Fruit fly (Drosophila melanogaster) whole organism, pupa: ENCODE measurements around the gene fray.
A peak's percentile ranks its signal among the peaks of the same experiment; 100 is the strongest.

Source experiments
- CG10348 ChIP-seq: fragments of 200-800 bp; sonication (Bioruptor generic); IDR thresholded peaks from 2 replicates; pipeline ENCODE4 v1.3.6; 2022; ENCODE audit warnings: missing biosample characterization, missing genetic modification characterization
- CG12605 ChIP-seq: fragments of 200-800 bp; sonication (Bioruptor generic); IDR thresholded peaks from 2 replicates; pipeline ENCODE4 v1.3.6; 2022; ENCODE audit warnings: missing biosample characterization, missing genetic modification characterization
- CG13204 ChIP-seq: fragments of 200-800 bp; sonication (Bioruptor generic); optimal IDR thresholded peaks from 2 replicates; lab custom pipeline; 2018; ENCODE audit warnings: missing biosample characterization, mild to moderate bottlenecking, missing genetic modification characterization, moderate library complexity
- CG14655 ChIP-seq: fragments of 200-800 bp; sonication (Bioruptor generic); optimal IDR thresholded peaks from 3 replicates; lab custom pipeline; 2017; ENCODE audit warnings: mild to moderate bottlenecking, missing biosample characterization, missing genetic modification reagents, missing genetic modification characterization
- CG15710 ChIP-seq: fragments of 200-800 bp; sonication (Bioruptor generic); optimal IDR thresholded peaks from 2 replicates; lab custom pipeline; 2018; ENCODE audit warnings: missing biosample characterization, mild to moderate bottlenecking, missing genetic modification characterization, moderate library complexity
- CG17806 ChIP-seq: fragments of 200-800 bp; sonication (Bioruptor generic); optimal IDR thresholded peaks from 2 replicates; lab custom pipeline; 2018; ENCODE audit warnings: missing biosample characterization, mild to moderate bottlenecking, missing genetic modification characterization, moderate library complexity
- CG32121 ChIP-seq: fragments of 200-800 bp; sonication (Bioruptor generic); IDR thresholded peaks from 2 replicates; pipeline ENCODE4 v1.3.6; 2022; ENCODE audit warnings: missing biosample characterization, missing genetic modification characterization
- CG34367 ChIP-seq: fragments of 200-800 bp; sonication (Bioruptor generic); optimal IDR thresholded peaks from 2 replicates; lab custom pipeline; 2018; ENCODE audit warnings: missing biosample characterization, mild to moderate bottlenecking, missing genetic modification characterization
- CG4496 ChIP-seq: fragments of 200-800 bp; sonication (Bioruptor generic); IDR thresholded peaks from 3 replicates; pipeline ENCODE4 v1.3.6; 2022; ENCODE audit warnings: missing biosample characterization, missing genetic modification characterization
- CG8159 ChIP-seq: fragments of 200-800 bp; sonication (Bioruptor generic); optimal IDR thresholded peaks from 3 replicates; lab custom pipeline; 2018; ENCODE audit warnings: missing biosample characterization, mild to moderate bottlenecking, missing genetic modification characterization, moderate library complexity
- CG8301 ChIP-seq: fragments of 200-800 bp; sonication (Bioruptor generic); optimal IDR thresholded peaks from 2 replicates; lab custom pipeline; 2018; ENCODE audit warnings: missing biosample characterization, mild to moderate bottlenecking, missing genetic modification characterization
- CG9948 ChIP-seq: fragments of 200-800 bp; sonication (Bioruptor generic); optimal IDR thresholded peaks from 2 replicates; lab custom pipeline; 2018; ENCODE audit warnings: missing biosample characterization, mild to moderate bottlenecking, missing genetic modification characterization, moderate library complexity
- D1 ChIP-seq: fragments of 200-800 bp; sonication (Bioruptor generic); optimal IDR thresholded peaks from 2 replicates; lab custom pipeline; 2018; ENCODE audit warnings: missing biosample characterization, mild to moderate bottlenecking, missing genetic modification characterization, moderate library complexity
- EcR ChIP-seq: fragments of 200-800 bp; sonication (Bioruptor generic); optimal IDR thresholded peaks from 3 replicates; lab custom pipeline; 2019; ENCODE audit warnings: missing biosample characterization, missing genetic modification characterization, mild to moderate bottlenecking, moderate library complexity, missing genetic modification reagents
- Ets98B ChIP-seq: fragments of 200-800 bp; sonication (Bioruptor generic); IDR thresholded peaks from 2 replicates; pipeline ENCODE4 v1.3.6; 2022; ENCODE audit warnings: missing biosample characterization, missing genetic modification characterization
- Pif1A ChIP-seq: fragments of 200-800 bp; sonication (Bioruptor generic); optimal IDR thresholded peaks from 3 replicates; lab custom pipeline; 2016; ENCODE audit warnings: missing biosample characterization, missing genetic modification characterization
- Pif1B ChIP-seq: fragments of 200-800 bp; sonication (Bioruptor generic); optimal IDR thresholded peaks from 3 replicates; lab custom pipeline; 2016; ENCODE audit warnings: missing biosample characterization, missing genetic modification characterization
- Snoo ChIP-seq: fragments of 200-800 bp; sonication (Bioruptor generic); optimal IDR thresholded peaks from 3 replicates; lab custom pipeline; 2017; ENCODE audit warnings: missing biosample characterization, mild to moderate bottlenecking, missing genetic modification characterization, inconsistent platforms
- fd96Ca ChIP-seq: fragments of 200-800 bp; sonication (Bioruptor generic); IDR thresholded peaks from 3 replicates; pipeline ENCODE4 v1.3.6; 2022; ENCODE audit warnings: missing biosample characterization, missing genetic modification characterization
- gl ChIP-seq: fragments of 200-800 bp; sonication (Bioruptor generic); optimal IDR thresholded peaks from 2 replicates; lab custom pipeline; 2018; ENCODE audit warnings: missing biosample characterization, mild to moderate bottlenecking, missing genetic modification characterization
- rn ChIP-seq: fragments of 200-800 bp; sonication (Bioruptor generic); IDR thresholded peaks from 2 replicates; pipeline ENCODE4 v1.3.6; 2022; ENCODE audit warnings: missing biosample characterization, missing genetic modification characterization

The fray gene

DNA sequence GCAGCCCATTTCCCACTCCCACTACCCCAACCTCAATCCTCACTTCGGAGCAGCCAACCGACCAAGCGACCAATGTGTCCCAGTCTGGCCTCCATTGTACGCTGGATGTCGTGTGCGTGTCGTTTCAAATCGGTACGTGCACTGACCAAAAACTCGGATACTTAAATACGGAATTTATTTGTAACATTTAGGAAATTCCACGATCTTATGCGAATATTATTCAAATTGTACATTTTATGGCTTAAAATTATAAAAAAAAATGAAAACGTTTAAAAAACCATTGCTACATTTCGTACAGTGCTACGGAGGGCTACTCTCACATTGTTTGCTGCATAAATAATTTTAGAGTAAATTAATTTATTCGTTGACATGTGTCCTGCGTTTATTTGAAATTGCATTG, 51.6 kb downstream of the fray start:
- TF ChIP-seq Ets98B (GFP tag; lab: Robert Waterston, UW) (peak; percentile 70), CG8159 (tag; lab: Kevin White, UChicago) (no peak), fd96Ca (peak; percentile 66; the same call in 2 of the 3 replicates), rn (GFP tag; lab: Robert Waterston, UW) (no peak), CG9948 (tag; lab: Kevin White, UChicago) (peak; percentile 19), Pif1B (GFP tag; lab: Kevin White, UChicago) (peak; percentile 5), CG10348 (GFP tag; lab: Robert Waterston, UW) (no peak), CG8301 (tag; lab: Kevin White, UChicago) (peak; percentile 53), EcR (GFP tag; lab: Kevin White, UChicago) (no peak), CG15710 (tag; lab: Kevin White, UChicago) (no peak), gl (no peak), D1 (tag; lab: Kevin White, UChicago) (no peak), CG13204 (no peak), CG14655 (peak; percentile 60), CG12605 (GFP tag; lab: Robert Waterston, UW) (peak; percentile 59; the same call in 1 of the 2 replicates), CG32121 (GFP tag; lab: Robert Waterston, UW) (peak; percentile 70; the same call in 1 of the 2 replicates), Pif1A (GFP tag; lab: Kevin White, UChicago) (peak; percentile 70), CG4496 (GFP tag; lab: Robert Waterston, UW) (peak; percentile 73), Snoo (tag; lab: Kevin White, UChicago) (no peak), CG17806 (tag; lab: Kevin White, UChicago) (peak; percentile 13), CG34367 (tag; lab: Kevin White, UChicago) (no peak)
- TF ChIP-seq, all 21 proteins: peak for 11

DNA sequence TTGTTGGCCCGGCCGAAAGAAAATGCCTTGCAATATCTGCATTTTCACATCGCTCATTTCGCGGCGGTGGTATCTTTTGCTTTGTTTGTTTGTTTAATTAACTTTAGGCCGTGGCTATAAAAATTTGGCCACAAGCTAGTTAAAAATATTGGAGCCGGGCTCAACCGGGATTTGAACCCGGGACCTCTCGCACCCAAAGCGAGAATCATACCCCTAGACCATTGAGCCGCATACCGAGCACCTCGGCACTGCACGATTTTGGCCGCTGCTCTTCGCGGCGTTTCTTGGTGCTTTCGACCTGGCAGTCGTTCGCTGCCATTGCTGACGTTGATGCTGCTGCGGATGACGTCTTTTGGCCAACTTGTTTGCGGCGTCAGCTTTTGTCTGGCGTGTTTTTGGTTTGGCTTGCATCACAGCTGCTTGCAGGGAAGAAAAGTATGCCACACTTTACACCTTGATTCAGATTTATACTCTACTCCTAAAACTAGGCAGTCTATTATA, 55.5 kb downstream of the fray start:
- no peak for TF ChIP-seq CG8301 (tag; lab: Kevin White, UChicago)
- TF ChIP-seq CG34367 (tag; lab: Kevin White, UChicago), result no peak
- TF ChIP-seq CG32121 (GFP tag; lab: Robert Waterston, UW), result 0 out of 2 replicates have a peak, but pooled peaks have one; percentile 32
- no peak for TF ChIP-seq CG13204
- peak; percentile 70; the same call in 2 of the 3 replicates for TF ChIP-seq CG4496 (GFP tag; lab: Robert Waterston, UW)
- no peak for TF ChIP-seq CG9948 (tag; lab: Kevin White, UChicago)
- TF ChIP-seq rn (GFP tag; lab: Robert Waterston, UW), result no peak
- TF ChIP-seq CG14655, result no peak
- peak; percentile 52 for TF ChIP-seq EcR (GFP tag; lab: Kevin White, UChicago)
- peak; percentile 5; the same call in 1 of the 2 replicates for TF ChIP-seq Ets98B (GFP tag; lab: Robert Waterston, UW)
- TF ChIP-seq CG10348 (GFP tag; lab: Robert Waterston, UW), result no peak
- no peak for TF ChIP-seq Snoo (tag; lab: Kevin White, UChicago)
- no peak for TF ChIP-seq Pif1B (GFP tag; lab: Kevin White, UChicago)
- TF ChIP-seq CG8159 (tag; lab: Kevin White, UChicago), result no peak
- no peak for TF ChIP-seq CG15710 (tag; lab: Kevin White, UChicago)
- no peak for TF ChIP-seq CG12605 (GFP tag; lab: Robert Waterston, UW)
- TF ChIP-seq D1 (tag; lab: Kevin White, UChicago), result no peak
- TF ChIP-seq gl, result no peak
- no peak for TF ChIP-seq Pif1A (GFP tag; lab: Kevin White, UChicago)
- TF ChIP-seq CG17806 (tag; lab: Kevin White, UChicago), result no peak
- peak; percentile 56; the same call in 1 of the 3 replicates for TF ChIP-seq fd96Ca
- TF ChIP-seq, all 21 proteins: peak for 5

DNA sequence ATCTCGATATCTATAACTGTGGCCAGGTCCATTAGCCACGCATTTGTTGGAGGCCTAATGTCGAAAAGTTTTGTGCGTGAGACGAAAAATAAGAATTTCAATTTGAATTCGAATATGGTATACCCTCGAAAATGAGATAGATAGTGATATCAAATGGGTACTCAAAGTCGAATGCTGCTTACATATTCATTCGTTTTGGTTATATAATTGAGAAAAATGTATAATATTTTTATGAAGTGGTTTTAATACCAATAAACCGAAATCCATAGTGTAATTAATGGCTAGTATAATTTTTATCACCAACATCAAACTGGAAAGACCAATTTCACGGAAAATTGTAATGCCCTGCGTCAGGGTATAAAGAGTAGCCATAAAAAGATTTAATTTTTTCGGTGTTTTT, 60.2 kb downstream of the fray start:
- TF ChIP-seq D1 (tag; lab: Kevin White, UChicago) (no peak), CG10348 (GFP tag; lab: Robert Waterston, UW) (no peak), CG8159 (tag; lab: Kevin White, UChicago) (no peak), Pif1B (GFP tag; lab: Kevin White, UChicago) (no peak), CG9948 (tag; lab: Kevin White, UChicago) (no peak), CG13204 (no peak), CG12605 (GFP tag; lab: Robert Waterston, UW) (no peak), CG15710 (tag; lab: Kevin White, UChicago) (no peak), gl (no peak), CG4496 (GFP tag; lab: Robert Waterston, UW) (no peak), CG32121 (GFP tag; lab: Robert Waterston, UW) (0 out of 2 replicates have a peak, but pooled peaks have one; percentile 22), CG34367 (tag; lab: Kevin White, UChicago) (no peak), Ets98B (GFP tag; lab: Robert Waterston, UW) (no peak), CG8301 (tag; lab: Kevin White, UChicago) (peak; percentile 11), CG14655 (peak; percentile 9), Pif1A (GFP tag; lab: Kevin White, UChicago) (no peak), EcR (GFP tag; lab: Kevin White, UChicago) (no peak), rn (GFP tag; lab: Robert Waterston, UW) (no peak), fd96Ca (no peak)
